Worm (Caenorhabditis elegans) whole organism, late embryonic: ENCODE measurements around the gene F01D5.8.

ENCODE experiments used
- C38D4.7 ChIP-seq: fragments of 200-800 bp; sonication (Bioruptor generic); optimal IDR thresholded peaks from 2 replicates; lab custom pipeline; 2018; ENCODE audit warnings: mild to moderate bottlenecking, missing genetic modification characterization, moderate library complexity, missing compliant biosample characterization
- K02D7.2 ChIP-seq: sonication (generic microtip); optimal IDR thresholded peaks from 2 replicates; lab custom pipeline; 2017; ENCODE audit warnings: mild to moderate bottlenecking, missing genetic modification characterization, missing compliant biosample characterization
- ahr-1 ChIP-seq: sonication (generic microtip); optimal IDR thresholded peaks from 2 replicates; lab custom pipeline; 2016; ENCODE audit warnings: missing genetic modification characterization, missing compliant biosample characterization
- ama-1 ChIP-seq: fragments of 150-350 bp; optimal IDR thresholded peaks from 2 replicates; lab custom pipeline; 2014
- ceh-14 ChIP-seq: sonication (generic microtip); optimal IDR thresholded peaks from 2 replicates; lab custom pipeline; 2016; ENCODE audit warnings: missing genotype, missing genetic modification characterization, missing compliant biosample characterization
- ceh-19 ChIP-seq: fragments of 200-800 bp; sonication (Bioruptor generic); optimal IDR thresholded peaks from 2 replicates; lab custom pipeline; 2018; ENCODE audit warnings: mild to moderate bottlenecking, missing genetic modification characterization, missing compliant biosample characterization
- ceh-2 ChIP-seq: sonication (generic microtip); optimal IDR thresholded peaks from 2 replicates; lab custom pipeline; 2016; ENCODE audit warnings: missing genotype, missing genetic modification characterization, missing compliant biosample characterization
- ceh-30 ChIP-seq: fragments of 150-350 bp; optimal IDR thresholded peaks from 2 replicates; lab custom pipeline; 2014; ENCODE audit warnings: missing biosample characterization, missing genetic modification characterization
- ceh-31 ChIP-seq: sonication (generic microtip); optimal IDR thresholded peaks from 2 replicates; lab custom pipeline; 2016; ENCODE audit warnings: missing genetic modification characterization, missing compliant biosample characterization
- ceh-45 ChIP-seq: fragments of 200-800 bp; sonication (Bioruptor generic); IDR thresholded peaks from 2 replicates; pipeline ENCODE4 v1.3.6; 2022; ENCODE audit warnings: missing genetic modification reagents, missing genetic modification characterization, missing compliant biosample characterization
- ceh-48 ChIP-seq: sonication (generic microtip); optimal IDR thresholded peaks from 2 replicates; lab custom pipeline; 2016; ENCODE audit warnings: missing genetic modification characterization, inconsistent platforms, missing compliant biosample characterization
- ceh-6 ChIP-seq: fragments of 200-800 bp; sonication (Bioruptor generic); optimal IDR thresholded peaks from 2 replicates; lab custom pipeline; 2018; ENCODE audit warnings: mild to moderate bottlenecking, missing genetic modification characterization, missing compliant biosample characterization
- ceh-9 ChIP-seq: sonication (generic microtip); optimal IDR thresholded peaks from 2 replicates; lab custom pipeline; 2016; ENCODE audit warnings: mild to moderate bottlenecking, missing genetic modification characterization, inconsistent platforms, missing compliant biosample characterization
- dmd-4 ChIP-seq: sonication (generic microtip); optimal IDR thresholded peaks from 2 replicates; lab custom pipeline; 2016; ENCODE audit warnings: borderline replicate concordance, missing genetic modification characterization, missing compliant biosample characterization
- elt-2 ChIP-seq: sonication (generic microtip); optimal IDR thresholded peaks from 2 replicates; lab custom pipeline; 2016; ENCODE audit warnings: missing genetic modification reagents, missing genetic modification characterization, missing compliant biosample characterization
- elt-4 ChIP-seq: sonication (generic microtip); optimal IDR thresholded peaks from 2 replicates; lab custom pipeline; 2016; ENCODE audit warnings: missing genetic modification characterization, missing compliant biosample characterization
- ets-4 ChIP-seq: sonication (generic microtip); optimal IDR thresholded peaks from 2 replicates; lab custom pipeline; 2016; ENCODE audit warnings: missing genetic modification characterization, missing compliant biosample characterization
- fkh-10 ChIP-seq: fragments of 150-350 bp; optimal IDR thresholded peaks from 2 replicates; lab custom pipeline; 2014; ENCODE audit warnings: missing biosample characterization, missing genetic modification reagents, missing genetic modification characterization
- fkh-6 ChIP-seq: sonication (generic microtip); optimal IDR thresholded peaks from 2 replicates; lab custom pipeline; 2016; ENCODE audit warnings: missing genetic modification characterization, missing compliant biosample characterization
- gmeb-2 ChIP-seq: sonication (generic microtip); optimal IDR thresholded peaks from 2 replicates; lab custom pipeline; 2016; ENCODE audit warnings: missing genetic modification characterization, inconsistent platforms, missing compliant biosample characterization
- hlh-13 ChIP-seq: fragments of 200-800 bp; sonication (Bioruptor generic); optimal IDR thresholded peaks from 2 replicates; lab custom pipeline; 2018; ENCODE audit warnings: mild to moderate bottlenecking, missing genetic modification characterization, missing compliant biosample characterization
- hlh-15 ChIP-seq: sonication (generic microtip); optimal IDR thresholded peaks from 2 replicates; lab custom pipeline; 2016; ENCODE audit warnings: missing genetic modification characterization, missing compliant biosample characterization
- lim-6 ChIP-seq: sonication (generic microtip); optimal IDR thresholded peaks from 2 replicates; lab custom pipeline; 2016; ENCODE audit warnings: missing genetic modification characterization, missing compliant biosample characterization
- lin-11 ChIP-seq: fragments of 200-800 bp; sonication (Bioruptor generic); optimal IDR thresholded peaks from 2 replicates; lab custom pipeline; 2018; ENCODE audit warnings: mild to moderate bottlenecking, missing genetic modification characterization, missing compliant biosample characterization
- madf-2 ChIP-seq: sonication (generic microtip); optimal IDR thresholded peaks from 2 replicates; lab custom pipeline; 2017; ENCODE audit warnings: missing genetic modification characterization, missing compliant biosample characterization
- mec-3 ChIP-seq: sonication (generic microtip); optimal IDR thresholded peaks from 2 replicates; lab custom pipeline; 2016; ENCODE audit warnings: borderline replicate concordance, missing genetic modification characterization, missing compliant biosample characterization
- nfya-1 ChIP-seq: sonication (generic microtip); optimal IDR thresholded peaks from 2 replicates; lab custom pipeline; 2017; ENCODE audit warnings: missing genetic modification characterization, mild to moderate bottlenecking, missing compliant biosample characterization, antibody characterized with exemption, moderate library complexity
- nhr-11 ChIP-seq: fragments of 150-350 bp; optimal IDR thresholded peaks from 2 replicates; lab custom pipeline; 2014; ENCODE audit warnings: missing biosample characterization, missing genetic modification characterization
- nhr-232 ChIP-seq: sonication (generic microtip); optimal IDR thresholded peaks from 2 replicates; lab custom pipeline; 2016; ENCODE audit warnings: missing genetic modification characterization, missing compliant biosample characterization
- npax-4 ChIP-seq: sonication (generic microtip); optimal IDR thresholded peaks from 2 replicates; lab custom pipeline; 2016; ENCODE audit warnings: missing genetic modification characterization, missing compliant biosample characterization
- odd-2 ChIP-seq: sonication (generic microtip); optimal IDR thresholded peaks from 2 replicates; lab custom pipeline; 2017; ENCODE audit warnings: antibody characterized with exemption, mild to moderate bottlenecking, missing genetic modification characterization, missing compliant biosample characterization
- pat-9 ChIP-seq: fragments of 200-800 bp; sonication (Bioruptor generic); optimal IDR thresholded peaks from 2 replicates; lab custom pipeline; 2018; ENCODE audit warnings: mild to moderate bottlenecking, missing genetic modification characterization, moderate library complexity, missing compliant biosample characterization
- pax-1 ChIP-seq: fragments of 150-350 bp; optimal IDR thresholded peaks from 2 replicates; lab custom pipeline; 2014; ENCODE audit warnings: missing biosample characterization, missing genetic modification characterization
- pha-2 ChIP-seq: sonication (generic microtip); optimal IDR thresholded peaks from 2 replicates; lab custom pipeline; 2017; ENCODE audit warnings: mild to moderate bottlenecking, missing genetic modification characterization, missing compliant biosample characterization
- pros-1 ChIP-seq: fragments of 150-350 bp; optimal IDR thresholded peaks from 2 replicates; lab custom pipeline; 2014; ENCODE audit warnings: missing biosample characterization, missing genetic modification reagents, missing genetic modification characterization
- sdc-2 ChIP-seq: sonication (generic microtip); optimal IDR thresholded peaks from 2 replicates; lab custom pipeline; 2016; ENCODE audit warnings: missing genotype, missing genetic modification characterization, missing compliant biosample characterization
- sox-2 ChIP-seq: fragments of 200-800 bp; sonication (Bioruptor generic); IDR thresholded peaks from 2 replicates; pipeline ENCODE4 v1.3.6; 2022; ENCODE audit warnings: missing genetic modification reagents, missing genetic modification characterization, missing compliant biosample characterization
- sox-4 ChIP-seq: sonication (generic microtip); optimal IDR thresholded peaks from 2 replicates; lab custom pipeline; 2017; ENCODE audit warnings: mild to moderate bottlenecking, missing genetic modification characterization, inconsistent platforms, missing compliant biosample characterization
- syd-9 ChIP-seq: sonication (generic microtip); optimal IDR thresholded peaks from 2 replicates; lab custom pipeline; 2016; ENCODE audit warnings: mild to moderate bottlenecking, missing genetic modification characterization, moderate library complexity, missing compliant biosample characterization
- tbx-2 ChIP-seq: sonication (generic microtip); optimal IDR thresholded peaks from 2 replicates; lab custom pipeline; 2016; ENCODE audit warnings: missing genetic modification characterization, missing compliant biosample characterization
- tbx-7 ChIP-seq: sonication (generic microtip); optimal IDR thresholded peaks from 2 replicates; lab custom pipeline; 2016; ENCODE audit warnings: missing genotype, missing genetic modification characterization, missing compliant biosample characterization
- ttx-3 ChIP-seq: sonication (generic microtip); optimal IDR thresholded peaks from 2 replicates; lab custom pipeline; 2016; ENCODE audit warnings: missing genetic modification reagents, missing genetic modification characterization, missing compliant biosample characterization
- unc-3 ChIP-seq, 2 experiments: fragments of 200-800 bp in 1 of 2; sonication (Bioruptor generic) in 1 of 2; sonication (generic microtip) in 1 of 2; conservative IDR thresholded peaks in 1 of 2; optimal IDR thresholded peaks in 1 of 2; 2 replicates each; pipeline versions ENCODE4 v1.3.6 to Lab custom; 2016 to 2022; ENCODE audit warnings: missing compliant biosample characterization in 2 of 2, missing genetic modification characterization in 2 of 2, missing genetic modification reagents in 1 of 2
- unc-55 ChIP-seq: sonication (generic microtip); optimal IDR thresholded peaks from 2 replicates; lab custom pipeline; 2017; ENCODE audit warnings: missing biosample characterization, missing genetic modification reagents, missing genetic modification characterization
- unc-86 ChIP-seq: sonication (generic microtip); optimal IDR thresholded peaks from 2 replicates; lab custom pipeline; 2016; ENCODE audit warnings: missing genetic modification characterization, missing compliant biosample characterization
- zip-5 ChIP-seq: sonication (generic microtip); optimal IDR thresholded peaks from 2 replicates; lab custom pipeline; 2016; ENCODE audit warnings: missing genetic modification characterization, missing compliant biosample characterization
- ztf-16 ChIP-seq: sonication (generic microtip); optimal IDR thresholded peaks from 2 replicates; lab custom pipeline; 2017; ENCODE audit warnings: missing genetic modification characterization, missing compliant biosample characterization

Gene F01D5.8

ce11 chrII:14038331-14038730 is 27.8 kb downstream of the F01D5.8 start:
- peak; percentile 3 for TF ChIP-seq unc-55
- no peak for TF ChIP-seq ahr-1 (tag; lab: Kevin White, UChicago)
- TF ChIP-seq elt-2 (tag; lab: Kevin White, UChicago) = peak; percentile 10

ce11 chrII:14039811-14040203 is 29.3 kb downstream of the F01D5.8 start:
- TF ChIP-seq ahr-1 (tag; lab: Kevin White, UChicago) (no peak), ceh-2 (tag; lab: Kevin White, UChicago) (no peak), lim-6 (tag; lab: Kevin White, UChicago) (no peak), hlh-15 (tag; lab: Kevin White, UChicago) (no peak), sox-4 (tag; lab: Kevin White, UChicago) (no peak), zip-5 (tag; lab: Kevin White, UChicago) (no peak), dmd-4 (no peak), lin-11 (tag; lab: Kevin White, UChicago) (no peak), elt-4 (tag; lab: Kevin White, UChicago) (no peak), ceh-19 (no peak), hlh-13 (GFP tag; lab: Kevin White, UChicago) (no peak), odd-2 (tag; lab: Kevin White, UChicago) (no peak), ztf-16 (tag; lab: Kevin White, UChicago) (no peak), ceh-30 (no peak), ets-4 (tag; lab: Kevin White, UChicago) (no peak), madf-2 (no peak), nhr-232 (tag; lab: Kevin White, UChicago) (no peak), fkh-10 (GFP tag; lab: Kevin White, UChicago) (no peak), gmeb-2 (no peak)
- TF ChIP-seq, all 69 proteins: peak for 0

DNA sequence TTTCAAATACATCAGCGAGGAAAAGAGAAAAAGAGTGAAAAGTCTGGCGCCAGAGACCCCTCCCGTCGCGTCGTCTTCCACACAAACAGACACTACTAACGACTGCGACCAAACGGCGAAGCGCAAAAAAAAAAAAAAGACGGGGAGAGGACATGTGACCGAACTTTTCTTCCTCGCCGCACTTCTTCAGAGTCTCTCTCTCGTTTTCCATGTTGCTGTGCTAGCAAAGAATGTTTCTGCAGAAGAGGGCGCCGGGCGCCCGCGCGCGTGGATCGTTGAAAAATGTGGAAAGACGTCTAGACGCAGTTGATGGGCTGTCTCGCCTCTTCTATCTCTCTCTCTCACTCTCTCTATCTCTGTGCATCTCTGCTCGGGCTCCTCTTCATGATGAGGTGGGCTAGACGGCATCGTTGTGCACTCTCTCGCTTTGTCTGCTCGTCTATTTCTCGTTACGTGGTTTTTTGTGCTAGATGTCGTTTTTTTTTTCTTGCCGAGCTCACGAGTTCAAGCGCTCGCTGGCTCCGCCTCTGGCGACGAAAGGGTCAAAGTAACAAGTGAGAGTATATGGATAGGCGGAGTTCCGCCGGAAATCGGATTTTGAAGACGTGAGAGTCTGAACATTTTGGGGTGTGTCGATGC is 29.8 kb downstream of the F01D5.8 start:
- no peak for TF ChIP-seq fkh-6
- no peak for TF ChIP-seq gmeb-2
- no peak for TF ChIP-seq pha-2 (tag; lab: Kevin White, UChicago)
- TF ChIP-seq unc-55 = peak; percentile 76
- TF ChIP-seq ceh-9 (tag; lab: Kevin White, UChicago) = no peak
- TF ChIP-seq pros-1 = peak; percentile 53
- peak; percentile 15 for TF ChIP-seq syd-9 (tag; lab: Kevin White, UChicago)
- TF ChIP-seq ceh-14 (tag; lab: Kevin White, UChicago) = peak; percentile 36
- TF ChIP-seq tbx-7 (tag; lab: Kevin White, UChicago) = no peak
- peak; percentile 53 for TF ChIP-seq tbx-2 (tag; lab: Kevin White, UChicago)
- no peak for TF ChIP-seq hlh-15 (tag; lab: Kevin White, UChicago)
- no peak for TF ChIP-seq K02D7.2 (tag; lab: Kevin White, UChicago)
- TF ChIP-seq npax-4 (tag; lab: Kevin White, UChicago) = no peak
- no peak for TF ChIP-seq pax-1 (tag; lab: Kevin White, UChicago)
- no peak for TF ChIP-seq fkh-10 (GFP tag; lab: Kevin White, UChicago)
- TF ChIP-seq nhr-232 (tag; lab: Kevin White, UChicago) = no peak
- TF ChIP-seq odd-2 (tag; lab: Kevin White, UChicago) = no peak
- TF ChIP-seq zip-5 (tag; lab: Kevin White, UChicago) = no peak
- no peak for TF ChIP-seq unc-86
- TF ChIP-seq sox-2 = no peak
- TF ChIP-seq madf-2 = no peak
- no peak for TF ChIP-seq unc-3 (GFP tag; conservative IDR thresholded peaks at IDR 0.05; lab: Robert Waterston, UW)
- TF ChIP-seq unc-3 (tag; optimal IDR thresholded peaks at IDR 0.05; lab: Kevin White, UChicago) = no peak
- TF ChIP-seq mec-3 (tag; lab: Kevin White, UChicago) = no peak
- TF ChIP-seq sox-4 (tag; lab: Kevin White, UChicago) = no peak
- no peak for TF ChIP-seq lin-11 (tag; lab: Kevin White, UChicago)
- no peak for TF ChIP-seq ceh-48 (tag; lab: Kevin White, UChicago)
- no peak for TF ChIP-seq ceh-45
- TF ChIP-seq ama-1 (lab: Kevin White, UChicago) = no peak
- peak; percentile 7 for TF ChIP-seq pat-9 (tag; lab: Kevin White, UChicago)
- TF ChIP-seq ttx-3 (tag; lab: Kevin White, UChicago) = no peak
- TF ChIP-seq nfya-1 (tag; lab: Kevin White, UChicago) = peak; percentile 62
- no peak for TF ChIP-seq ceh-6 (GFP tag; lab: Kevin White, UChicago)
- no peak for TF ChIP-seq sdc-2 (tag; lab: Kevin White, UChicago)
- no peak for TF ChIP-seq C38D4.7 (GFP tag; lab: Kevin White, UChicago)
- TF ChIP-seq ceh-31 (tag; lab: Kevin White, UChicago) = peak; percentile 83
- TF ChIP-seq nhr-11 = no peak
